Fruit fly (Drosophila melanogaster): Measurements from ENCODE around the gene CG4042.

DNA sequence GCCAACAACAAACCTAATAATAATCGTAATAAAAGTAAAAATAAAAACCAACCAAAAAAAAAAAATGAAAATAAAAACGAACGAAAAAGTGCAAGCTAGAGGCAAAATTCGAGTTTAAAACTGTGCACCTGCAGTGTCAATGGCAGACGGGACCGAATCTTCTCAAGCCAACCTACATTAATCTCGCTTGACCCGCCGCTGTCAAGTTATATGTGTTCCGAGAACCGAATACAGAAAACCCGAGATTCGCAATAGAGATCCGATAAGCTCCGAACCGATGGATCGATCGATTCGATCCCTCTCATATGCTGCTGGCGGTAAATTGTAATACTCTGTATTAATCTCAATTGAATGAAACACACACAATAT is 1.3 kb upstream of the CG4042 start:
- no peak for TF ChIP-seq jigr1 (GFP tag; IDR thresholded peaks at IDR 0.05)
- TF ChIP-seq Adf1 (GFP tag; IDR thresholded peaks at IDR 0.05), result no peak

All from whole organism, embryonic.